Fruit fly (Drosophila melanogaster): ENCODE results near the gene Gs1.

- TF ChIP-seq CG6854 (GFP tag; optimal IDR thresholded peaks at IDR 0.05): no peak
- TF ChIP-seq CG6163 (GFP tag; IDR thresholded peaks at IDR 0.05): no peak
- no peak for TF ChIP-seq OdsH (GFP tag; optimal IDR thresholded peaks at IDR 0.05)
- no peak for TF ChIP-seq Ets21C (GFP tag; optimal IDR thresholded peaks at IDR 0.05)
- no peak for TF ChIP-seq CG7368 (GFP tag; optimal IDR thresholded peaks at IDR 0.05)
- no peak for TF ChIP-seq achi (GFP tag; optimal IDR thresholded peaks at IDR 0.05)
- no peak for TF ChIP-seq pdm3 (GFP tag; optimal IDR thresholded peaks at IDR 0.05)
- TF ChIP-seq cyc (GFP tag; optimal IDR thresholded peaks at IDR 0.05): no peak
- TF ChIP-seq Hr39 (GFP tag; optimal IDR thresholded peaks at IDR 0.05): no peak
- no peak for TF ChIP-seq CG10669 (GFP tag; optimal IDR thresholded peaks at IDR 0.05)
- TF ChIP-seq dac (GFP tag; optimal IDR thresholded peaks at IDR 0.05): no peak
- no peak for TF ChIP-seq dsx (GFP tag; optimal IDR thresholded peaks at IDR 0.05; ENCODE audit: poor library complexity, severe bottlenecking)
- no peak for TF ChIP-seq CG4318 (GFP tag; optimal IDR thresholded peaks at IDR 0.05)
- no peak for TF ChIP-seq CG32006 (GFP tag; optimal IDR thresholded peaks at IDR 0.05)
Measured at dm6 chr2L:163229-163628, 31.4 kb downstream of the Gs1 start.
